Fruit fly (Drosophila melanogaster) whole organism: ENCODE data around the gene eIF1.

ENCODE experiments used
- Dll ChIP-seq: fragments of >200 bp; optimal IDR thresholded peaks from 2 replicates; lab custom pipeline; 2017
- EcR ChIP-seq, 2 experiments: fragments of >200 bp; optimal IDR thresholded peaks; 2 replicates each; lab custom pipeline; 2017; ENCODE audit warnings: missing biosample characterization in 2 of 2, missing genetic modification characterization in 2 of 2, missing genetic modification reagents in 2 of 2

DNA sequence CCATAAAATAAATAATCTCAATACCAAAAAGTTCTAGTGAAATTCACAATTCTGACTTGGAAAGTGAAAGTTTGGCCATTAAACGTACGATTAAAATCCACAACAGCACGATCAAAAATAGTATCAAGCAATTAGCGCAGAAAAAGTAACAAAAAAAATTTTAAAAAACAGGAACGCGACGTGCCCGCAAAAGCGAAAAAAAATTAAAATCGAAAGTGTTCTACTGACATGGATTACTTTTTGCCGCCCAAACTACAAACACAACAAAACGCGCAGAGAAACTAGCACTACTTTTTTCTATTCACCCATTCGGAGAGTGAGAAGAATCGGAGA is 26.5 kb downstream of the eIF1 start:
- no peak for TF ChIP-seq EcR (GFP tag; optimal IDR thresholded peaks at IDR 0.05; lab: Kevin White, UChicago)
- TF ChIP-seq Dll: no peak
